Worm (Caenorhabditis elegans): ENCODE data around the gene F42A9.7.

F42A9.7 gene

DNA sequence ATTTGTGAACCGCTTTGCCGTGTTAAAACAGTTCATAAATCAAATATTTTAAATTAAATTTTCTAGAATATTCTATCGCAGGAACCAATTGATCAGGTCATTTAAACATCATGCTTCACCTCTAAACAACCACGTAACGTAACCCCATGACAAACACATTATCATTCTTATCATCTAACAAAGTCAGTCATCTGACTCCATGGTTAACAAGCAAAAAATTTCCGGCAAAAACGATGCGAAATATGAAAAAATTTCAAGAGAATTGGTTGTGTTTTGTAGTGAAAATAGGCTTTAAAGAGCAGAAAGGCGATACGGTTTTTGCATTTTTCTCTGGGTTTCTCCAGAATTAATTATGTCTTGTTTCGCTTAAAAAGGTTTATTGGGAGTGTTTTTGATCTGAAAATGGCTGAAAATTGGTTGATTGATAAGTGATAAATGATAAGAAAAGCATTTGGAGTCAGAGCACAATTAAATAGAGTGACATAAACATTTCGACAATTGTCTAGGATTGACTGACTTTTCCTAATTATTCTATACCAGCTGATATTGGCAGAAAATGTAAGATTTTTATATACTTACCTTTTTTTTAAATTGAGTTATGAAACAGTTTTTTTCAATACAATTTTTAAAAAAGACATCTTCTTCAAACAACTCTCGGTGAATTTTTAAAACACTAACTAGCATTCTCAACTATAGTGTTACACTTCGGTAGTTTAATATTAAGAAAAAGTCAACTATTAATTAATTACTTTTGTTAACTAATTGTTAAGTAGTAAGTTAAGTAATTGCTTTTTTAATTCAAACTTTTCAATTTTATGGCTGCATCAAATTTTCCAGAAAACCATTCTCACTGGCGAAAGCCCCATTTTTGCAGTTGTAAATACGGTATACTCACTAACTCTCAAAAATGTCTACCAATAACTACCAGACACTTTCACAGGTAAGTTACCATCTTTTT is 31.6 kb downstream of the F42A9.7 start, which contains the start of gene catp-7:
Gene catp-7, plus strand, starts transcription at position 908 of the 958 bp plus-strand sequence.
- TF ChIP-seq R02D3.7 (tag; optimal IDR thresholded peaks at IDR 0.05) (no peak), ZK546.5 (tag; optimal IDR thresholded peaks at IDR 0.05) (no peak), crh-2 (tag; optimal IDR thresholded peaks at IDR 0.05) (peak; percentile 77), C34F6.9 (tag; optimal IDR thresholded peaks at IDR 0.05) (no peak), unc-55 (GFP tag; optimal IDR thresholded peaks at IDR 0.05) (no peak), nhr-129 (tag; optimal IDR thresholded peaks at IDR 0.05) (peak; percentile 23), sem-4 (tag; optimal IDR thresholded peaks at IDR 0.05) (no peak), nhr-10 (tag; optimal IDR thresholded peaks at IDR 0.05) (no peak), lin-11 (tag; optimal IDR thresholded peaks at IDR 0.05) (no peak), nhr-77 (tag; optimal IDR thresholded peaks at IDR 0.05) (no peak), unc-62 (GFP tag; optimal IDR thresholded peaks at IDR 0.05) (no peak), peb-1 (tag; optimal IDR thresholded peaks at IDR 0.05) (no peak), elt-3 (tag; optimal IDR thresholded peaks at IDR 0.05) (no peak), nhr-21 (tag; optimal IDR thresholded peaks at IDR 0.05) (no peak), gmeb-1 (tag; optimal IDR thresholded peaks at IDR 0.05) (peak; percentile 43), lin-39 (tag; optimal IDR thresholded peaks at IDR 0.05) (no peak), dmd-4 (tag; optimal IDR thresholded peaks at IDR 0.05) (no peak), ceh-16 (tag; optimal IDR thresholded peaks at IDR 0.05) (no peak), lsy-2 (tag; optimal IDR thresholded peaks at IDR 0.05) (no peak), ama-1 (optimal IDR thresholded peaks at IDR 0.05) (no peak), nhr-12 (tag; optimal IDR thresholded peaks at IDR 0.05) (no peak), ztf-4 (tag; optimal IDR thresholded peaks at IDR 0.05) (no peak), ztf-11 (tag; optimal IDR thresholded peaks at IDR 0.05) (no peak), skn-1 (tag; optimal IDR thresholded peaks at IDR 0.05) (no peak), sma-3 (GFP tag; optimal IDR thresholded peaks at IDR 0.05) (peak; percentile 25), alr-1 (tag; optimal IDR thresholded peaks at IDR 0.05) (no peak), mbf-1 (tag; optimal IDR thresholded peaks at IDR 0.05) (no peak), blmp-1 (tag; optimal IDR thresholded peaks at IDR 0.05; ENCODE audit: insufficient read depth) (no peak), F13H6.1 (tag; optimal IDR thresholded peaks at IDR 0.05) (peak; percentile 6), mab-5 (tag; optimal IDR thresholded peaks at IDR 0.05) (no peak), sma-9 (GFP tag; optimal IDR thresholded peaks at IDR 0.05) (no peak), sma-9 (tag; optimal IDR thresholded peaks at IDR 0.05) (no peak), ztf-1 (GFP tag; conservative IDR thresholded peaks at IDR 0.05) (no peak), nhr-25 (tag; optimal IDR thresholded peaks at IDR 0.05) (no peak), Y55F3AM.14 (GFP tag; optimal IDR thresholded peaks at IDR 0.05) (no peak), nhr-237 (tag; optimal IDR thresholded peaks at IDR 0.05) (no peak), nhr-6 (tag; optimal IDR thresholded peaks at IDR 0.05) (no peak), unc-39 (tag; optimal IDR thresholded peaks at IDR 0.05) (no peak), nhr-11 (tag; optimal IDR thresholded peaks at IDR 0.05) (no peak), nhr-23 (tag; optimal IDR thresholded peaks at IDR 0.05) (no peak), aly-2 (tag; optimal IDR thresholded peaks at IDR 0.05) (no peak), mdl-1 (tag; optimal IDR thresholded peaks at IDR 0.05) (no peak), ceh-82 (tag; optimal IDR thresholded peaks at IDR 0.05) (no peak), snpc-4 (tag; optimal IDR thresholded peaks at IDR 0.05) (no peak), fos-1 (tag; optimal IDR thresholded peaks at IDR 0.05) (peak; percentile 56), zag-1 (tag; optimal IDR thresholded peaks at IDR 0.05) (no peak), lin-13 (GFP tag; optimal IDR thresholded peaks at IDR 0.05) (no peak)
